Fruit fly (Drosophila melanogaster) Kc167 (cell line): ENCODE results near the gene CG15169.

Source experiments
- Myc ChIP-seq: fragments of >200 bp; optimal IDR thresholded peaks from 2 replicates; lab custom pipeline; 2017; ENCODE audit warnings: missing external identifiers
- h ChIP-seq: fragments of >200 bp; optimal IDR thresholded peaks from 3 replicates; lab custom pipeline; 2018; ENCODE audit warnings: missing external identifiers
- insv ChIP-seq: fragments of >200 bp; optimal IDR thresholded peaks from 3 replicates; lab custom pipeline; 2018; ENCODE audit warnings: missing external identifiers
- psq ChIP-seq: fragments of >200 bp; optimal IDR thresholded peaks from 2 replicates; lab custom pipeline; 2017; ENCODE audit warnings: missing external identifiers
- ttk ChIP-seq: sonication (Bioruptor generic); optimal IDR thresholded peaks from 2 replicates; lab custom pipeline; 2017; ENCODE audit warnings: missing external identifiers

- TF ChIP-seq psq (lab: Kevin White, UChicago): no peak
- TF ChIP-seq ttk (lab: Kevin White, UChicago): no peak
- no peak for TF ChIP-seq insv (lab: Kevin White, UChicago)
- no peak for TF ChIP-seq h (lab: Kevin White, UChicago)
- no peak for TF ChIP-seq Myc (lab: Kevin White, UChicago)
These were observed 16.6 kb upstream of the CG15169 start, which contains the start of the genes L2HGDH and CG10431 for dm6 chr2L:18974063-18974779.
